Worm (Caenorhabditis elegans) whole organism, L1 larva: ENCODE results near the gene F12F6.7.

Experiments
- C04F5.9 ChIP-seq: sonication (generic microtip); optimal IDR thresholded peaks from 2 replicates; lab custom pipeline; 2016; ENCODE audit warnings: missing genetic modification characterization, missing compliant biosample characterization
- C16A3.4 ChIP-seq: fragments of 150-350 bp; optimal IDR thresholded peaks from 2 replicates; lab custom pipeline; 2014; ENCODE audit warnings: missing biosample characterization, missing genetic modification characterization
- Y116A8C.19 ChIP-seq: sonication (generic microtip); optimal IDR thresholded peaks from 2 replicates; lab custom pipeline; 2016; ENCODE audit warnings: missing compliant biosample characterization, missing genetic modification characterization, borderline replicate concordance
- alr-1 ChIP-seq: fragments of 200-800 bp; sonication (Bioruptor generic); optimal IDR thresholded peaks from 2 replicates; lab custom pipeline; 2018; ENCODE audit warnings: borderline replicate concordance, mild to moderate bottlenecking, missing genetic modification characterization, missing compliant biosample characterization
- aly-2 ChIP-seq: fragments of 150-350 bp; optimal IDR thresholded peaks from 2 replicates; lab custom pipeline; 2014; ENCODE audit warnings: missing biosample characterization, missing genetic modification characterization
- blmp-1 ChIP-seq: fragments of 150-350 bp; optimal IDR thresholded peaks from 2 replicates; lab custom pipeline; 2014; ENCODE audit warnings: missing biosample characterization, missing genetic modification characterization
- ceh-63 ChIP-seq: fragments of 200-800 bp; sonication (Bioruptor generic); optimal IDR thresholded peaks from 2 replicates; lab custom pipeline; 2018; ENCODE audit warnings: mild to moderate bottlenecking, missing genetic modification characterization, missing compliant biosample characterization
- ceh-8 ChIP-seq: fragments of 200-800 bp; sonication (Bioruptor generic); optimal IDR thresholded peaks from 2 replicates; lab custom pipeline; 2018; ENCODE audit warnings: mild to moderate bottlenecking, missing genetic modification characterization, moderate library complexity, missing compliant biosample characterization
- ceh-88 ChIP-seq: fragments of 200-800 bp; sonication (Bioruptor generic); IDR thresholded peaks from 2 replicates; pipeline ENCODE4 v1.3.6; 2022; ENCODE audit warnings: missing genetic modification characterization, missing compliant biosample characterization
- ceh-90 ChIP-seq: sonication (generic microtip); optimal IDR thresholded peaks from 2 replicates; lab custom pipeline; 2016; ENCODE audit warnings: missing genetic modification characterization, missing compliant biosample characterization
- dpl-1 ChIP-seq, 3 experiments: fragments of 150-350 bp in 2 of 3; sonication (generic microtip) in 1 of 3; optimal IDR thresholded peaks; 2 replicates each; lab custom pipeline; 2014 to 2017; ENCODE audit warnings: missing biosample characterization in 3 of 3, missing genetic modification characterization in 3 of 3, missing genetic modification reagents in 3 of 3
- dsc-1 ChIP-seq: sonication (generic microtip); optimal IDR thresholded peaks from 2 replicates; lab custom pipeline; 2016; ENCODE audit warnings: mild to moderate bottlenecking, missing genetic modification characterization, missing compliant biosample characterization
- efl-1 ChIP-seq, 4 experiments: fragments of 150-350 bp; optimal IDR thresholded peaks in 3 of 4; peaks in 1 of 4; 1 replicate in 1 of 4; 2 replicates in 3 of 4; lab custom pipeline; 2014; ENCODE audit warnings: missing biosample characterization in 2 of 4, missing genetic modification characterization in 2 of 4, missing genetic modification reagents in 2 of 4
- efl-3 ChIP-seq: fragments of 200-800 bp; sonication (Bioruptor generic); optimal IDR thresholded peaks from 2 replicates; lab custom pipeline; 2018; ENCODE audit warnings: mild to moderate bottlenecking, missing genetic modification characterization, missing compliant biosample characterization
- egl-13 ChIP-seq: sonication (generic microtip); optimal IDR thresholded peaks from 2 replicates; lab custom pipeline; 2016; ENCODE audit warnings: missing genotype, missing genetic modification reagents, missing genetic modification characterization, missing compliant biosample characterization
- egl-27 ChIP-seq, 2 experiments: fragments of 150-350 bp in 1 of 2; sonication (generic microtip); optimal IDR thresholded peaks; 3 replicates each; lab custom pipeline; 2017 to 2018; ENCODE audit warnings: missing biosample characterization in 2 of 2, missing genetic modification characterization in 2 of 2, missing genetic modification reagents in 2 of 2
- elt-2 ChIP-seq: sonication (generic microtip); optimal IDR thresholded peaks from 2 replicates; lab custom pipeline; 2016; ENCODE audit warnings: missing genetic modification characterization, mild to moderate bottlenecking, inconsistent platforms, missing compliant biosample characterization, missing genetic modification reagents
- fkh-10 ChIP-seq: sonication (generic microtip); optimal IDR thresholded peaks from 2 replicates; lab custom pipeline; 2017; ENCODE audit warnings: missing biosample characterization, missing genetic modification reagents, missing genetic modification characterization
- fos-1 ChIP-seq: fragments of 150-350 bp; optimal IDR thresholded peaks from 2 replicates; lab custom pipeline; 2014; ENCODE audit warnings: missing biosample characterization, missing genetic modification characterization
- hlh-17 ChIP-seq: fragments of 200-800 bp; sonication (Bioruptor generic); optimal IDR thresholded peaks from 2 replicates; lab custom pipeline; 2018; ENCODE audit warnings: missing genetic modification characterization, mild to moderate bottlenecking, missing compliant biosample characterization, moderate library complexity, borderline replicate concordance
- hlh-4 ChIP-seq: sonication (generic microtip); optimal IDR thresholded peaks from 2 replicates; lab custom pipeline; 2016; ENCODE audit warnings: mild to moderate bottlenecking, missing genetic modification characterization, missing compliant biosample characterization
- hpl-2 ChIP-seq: fragments of 150-350 bp; optimal IDR thresholded peaks from 2 replicates; lab custom pipeline; 2014; ENCODE audit warnings: missing biosample characterization, missing genetic modification reagents, missing genetic modification characterization
- irx-1 ChIP-seq: sonication (generic microtip); optimal IDR thresholded peaks from 2 replicates; lab custom pipeline; 2016; ENCODE audit warnings: missing genetic modification characterization, missing compliant biosample characterization
- isw-1 ChIP-seq: fragments of 200-800 bp; sonication (Bioruptor generic); IDR thresholded peaks from 2 replicates; pipeline ENCODE4 v1.3.6; 2022; ENCODE audit warnings: missing genetic modification characterization, missing compliant biosample characterization
- lin-13 ChIP-seq: fragments of 150-350 bp; optimal IDR thresholded peaks from 2 replicates; lab custom pipeline; 2014; ENCODE audit warnings: missing biosample characterization, missing genetic modification reagents, missing genetic modification characterization
- lin-14 ChIP-seq: fragments of 200-800 bp; sonication (Bioruptor generic); optimal IDR thresholded peaks from 2 replicates; lab custom pipeline; 2018; ENCODE audit warnings: mild to moderate bottlenecking, missing genetic modification characterization, moderate library complexity, missing compliant biosample characterization
- lin-15B ChIP-seq: fragments of 150-350 bp; sonication (generic microtip); optimal IDR thresholded peaks from 3 replicates; lab custom pipeline; 2014; ENCODE audit warnings: missing biosample characterization, missing genetic modification characterization
- lin-39 ChIP-seq: fragments of 150-350 bp; optimal IDR thresholded peaks from 2 replicates; lab custom pipeline; 2014; ENCODE audit warnings: missing biosample characterization, missing genetic modification reagents, missing genetic modification characterization
- nhr-11 ChIP-seq: fragments of 150-350 bp; optimal IDR thresholded peaks from 2 replicates; lab custom pipeline; 2014; ENCODE audit warnings: missing biosample characterization, missing genetic modification characterization
- nhr-237 ChIP-seq: fragments of 150-350 bp; optimal IDR thresholded peaks from 2 replicates; lab custom pipeline; 2014; ENCODE audit warnings: missing biosample characterization, missing genetic modification characterization
- nhr-28 ChIP-seq: fragments of 150-350 bp; optimal IDR thresholded peaks from 2 replicates; lab custom pipeline; 2014; ENCODE audit warnings: missing biosample characterization, missing genetic modification characterization
- nhr-47 ChIP-seq: sonication (generic microtip); optimal IDR thresholded peaks from 2 replicates; lab custom pipeline; 2016; ENCODE audit warnings: mild to moderate bottlenecking, missing genetic modification characterization, moderate library complexity, missing compliant biosample characterization
- nhr-77 ChIP-seq: fragments of 150-350 bp; optimal IDR thresholded peaks from 2 replicates; lab custom pipeline; 2014; ENCODE audit warnings: missing biosample characterization, missing genetic modification characterization
- nhr-85 ChIP-seq: sonication (generic microtip); peaks from one replicate; lab custom pipeline; 2016; ENCODE audit warnings: missing genetic modification characterization, inconsistent platforms, missing compliant biosample characterization
- pax-3 ChIP-seq: fragments of 200-800 bp; sonication (Bioruptor generic); optimal IDR thresholded peaks from 2 replicates; lab custom pipeline; 2018; ENCODE audit warnings: mild to moderate bottlenecking, missing genetic modification characterization, moderate library complexity, missing compliant biosample characterization
- sox-4 ChIP-seq: sonication (generic microtip); optimal IDR thresholded peaks from 2 replicates; lab custom pipeline; 2016; ENCODE audit warnings: missing genetic modification characterization, missing compliant biosample characterization
- swsn-7 ChIP-seq: sonication (generic microtip); optimal IDR thresholded peaks from 2 replicates; lab custom pipeline; 2016; ENCODE audit warnings: missing genetic modification characterization, missing compliant biosample characterization
- tbx-2 ChIP-seq: sonication (generic microtip); optimal IDR thresholded peaks from 2 replicates; lab custom pipeline; 2016; ENCODE audit warnings: missing genetic modification characterization, missing compliant biosample characterization
- unc-62 ChIP-seq: fragments of 150-350 bp; optimal IDR thresholded peaks from 2 replicates; lab custom pipeline; 2014; ENCODE audit warnings: missing biosample characterization, missing genetic modification reagents, missing genetic modification characterization
- unc-86 ChIP-seq: sonication (generic microtip); optimal IDR thresholded peaks from 2 replicates; lab custom pipeline; 2016; ENCODE audit warnings: missing genetic modification characterization, missing compliant biosample characterization
- unc-98 ChIP-seq: fragments of 200-800 bp; sonication (Bioruptor generic); IDR thresholded peaks from 2 replicates; pipeline ENCODE4 v1.3.6; 2022; ENCODE audit warnings: missing genetic modification characterization, missing compliant biosample characterization
- xbp-1 ChIP-seq: sonication (generic microtip); optimal IDR thresholded peaks from 2 replicates; lab custom pipeline; 2016; ENCODE audit warnings: missing genetic modification characterization, missing compliant biosample characterization
- zip-4 ChIP-seq: fragments of 200-800 bp; sonication (Bioruptor generic); optimal IDR thresholded peaks from 2 replicates; lab custom pipeline; 2018; ENCODE audit warnings: mild to moderate bottlenecking, missing genetic modification characterization, moderate library complexity, missing compliant biosample characterization
- ztf-11 ChIP-seq, 2 experiments: sonication (generic microtip); optimal IDR thresholded peaks; 2 replicates each; lab custom pipeline; 2016 to 2017; ENCODE audit warnings: missing genetic modification characterization in 2 of 2, missing biosample characterization in 1 of 2, missing compliant biosample characterization in 1 of 2
- ztf-4 ChIP-seq: fragments of 150-350 bp; optimal IDR thresholded peaks from 2 replicates; lab custom pipeline; 2014; ENCODE audit warnings: missing biosample characterization, missing genetic modification characterization

Gene F12F6.7

DNA sequence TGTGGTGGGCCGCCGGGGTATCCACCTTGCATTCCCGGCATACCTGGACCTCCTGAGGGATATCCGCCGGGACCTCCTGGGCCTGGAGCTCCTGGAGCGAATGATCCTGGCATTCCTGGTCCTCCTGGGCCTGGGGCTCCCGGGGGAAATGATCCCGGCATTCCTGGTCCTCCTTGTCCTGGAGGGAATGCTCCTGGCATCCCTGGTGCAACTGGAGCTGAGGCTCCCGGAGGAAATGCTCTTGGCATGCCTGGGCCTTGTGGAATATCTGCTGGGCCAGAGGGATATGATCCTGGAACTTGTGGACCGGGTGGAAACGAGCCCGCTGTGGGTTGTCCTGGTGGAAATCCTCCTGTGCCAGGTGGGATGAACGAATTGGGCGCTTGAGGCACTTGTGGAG lies 3.4 kb upstream of the F12F6.7 start:
- no peak for TF ChIP-seq efl-1 (optimal IDR thresholded peaks at IDR 0.05; lab: Kevin White, UChicago)
- TF ChIP-seq efl-1 (GFP tag; optimal IDR thresholded peaks at IDR 0.05 in 1 of 2; lab: Kevin White, UChicago): peak in 1 of 2 experiments; percentile 78
- no peak for TF ChIP-seq lin-15B (tag; lab: Kevin White, UChicago)
- no peak for TF ChIP-seq egl-13 (tag; lab: Kevin White, UChicago)
- TF ChIP-seq ceh-90 (tag; lab: Kevin White, UChicago): no peak
- TF ChIP-seq unc-98: no peak
- TF ChIP-seq ztf-4: no peak
- no peak for TF ChIP-seq ceh-88 (GFP tag; lab: Robert Waterston, UW)
- TF ChIP-seq fos-1 (tag; lab: Kevin White, UChicago): no peak
- TF ChIP-seq swsn-7 (tag; lab: Kevin White, UChicago): no peak
- peak; percentile 41 for TF ChIP-seq ceh-8 (GFP tag; lab: Kevin White, UChicago)
- peak; percentile 19 for TF ChIP-seq alr-1 (tag; lab: Kevin White, UChicago)
- no peak for TF ChIP-seq hpl-2 (GFP tag; lab: Kevin White, UChicago)
- TF ChIP-seq lin-13 (GFP tag; lab: Kevin White, UChicago): no peak

ce11 chrIV:11563090-11563489 lies 1.5 kb upstream of the F12F6.7 start:
- TF ChIP-seq hlh-4 (tag; lab: Kevin White, UChicago): no peak
- TF ChIP-seq, all 84 proteins: peak for 0

DNA sequence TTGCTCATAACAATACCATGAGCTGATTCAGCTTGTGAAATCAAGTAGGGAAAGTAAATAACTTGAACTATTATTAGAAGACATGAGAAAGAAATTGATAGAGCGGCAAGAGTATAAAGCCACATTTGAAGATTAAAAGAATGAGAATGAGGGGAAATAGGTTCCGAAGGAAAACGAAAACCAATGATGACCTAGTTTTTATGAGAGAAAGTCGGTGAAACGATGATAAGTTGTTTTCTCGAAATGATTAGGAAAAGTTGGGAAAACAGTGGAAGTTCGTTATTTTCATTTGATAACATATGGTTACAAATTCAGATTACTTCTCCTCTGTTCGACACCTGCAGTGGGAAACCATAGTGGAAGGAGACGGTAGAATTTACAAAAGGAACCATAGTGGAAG lies 9.8 kb downstream of the F12F6.7 start, which contains the start of gene col-128:
col-128 (minus strand) TSS at position 148 of the 400 bp plus-strand sequence.
- no peak for TF ChIP-seq unc-86 (tag; lab: Kevin White, UChicago)
- no peak for TF ChIP-seq fos-1 (tag; lab: Kevin White, UChicago)
- peak; percentile 95 for TF ChIP-seq blmp-1
- no peak for TF ChIP-seq dpl-1 (GFP tag; optimal IDR thresholded peaks at IDR 0.05; lab: Kevin White, UChicago)

DNA sequence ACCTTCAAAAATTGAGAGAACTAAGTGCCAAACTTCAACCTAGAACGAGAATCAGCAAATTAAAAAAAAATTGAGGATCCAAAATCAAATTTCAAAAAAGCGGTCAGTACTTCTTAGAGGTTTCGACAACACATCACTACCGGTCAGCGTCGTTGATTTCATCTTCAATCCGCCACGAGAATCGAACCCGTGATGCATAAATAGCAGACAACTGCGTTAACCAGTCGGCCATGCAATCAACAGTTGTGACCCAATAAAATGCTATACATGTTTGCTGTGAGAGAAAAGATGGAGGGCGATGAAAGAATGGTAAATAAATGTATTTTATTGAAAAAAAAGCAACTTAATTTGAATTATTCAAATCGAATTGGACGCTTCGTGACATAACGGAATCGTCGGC lies 11.9 kb downstream of the F12F6.7 start:
- TF ChIP-seq alr-1 (tag; lab: Kevin White, UChicago) (no peak), hlh-17 (no peak), efl-3 (GFP tag; lab: Kevin White, UChicago) (no peak), nhr-77 (tag; lab: Kevin White, UChicago) (peak; percentile 78), aly-2 (tag; lab: Kevin White, UChicago) (peak; percentile 88), unc-86 (tag; lab: Kevin White, UChicago) (peak; percentile 17), ztf-11 (tag; optimal IDR thresholded peaks at IDR 0.05; lab: Kevin White, UChicago) (peak in 1 of 2 experiments; percentile 57), isw-1 (GFP tag; lab: Robert Waterston, UW) (0 out of 2 replicates have a peak, but pooled peaks have one; percentile 18), ceh-8 (GFP tag; lab: Kevin White, UChicago) (no peak), pax-3 (tag; lab: Kevin White, UChicago) (peak; percentile 20), nhr-28 (tag; lab: Kevin White, UChicago) (no peak), ceh-90 (tag; lab: Kevin White, UChicago) (no peak), elt-2 (tag; lab: Kevin White, UChicago) (peak; percentile 40), Y116A8C.19 (tag; lab: Kevin White, UChicago) (no peak), ceh-63 (no peak), lin-14 (GFP tag; lab: Kevin White, UChicago) (peak; percentile 76), sox-4 (tag; lab: Kevin White, UChicago) (no peak), tbx-2 (tag; lab: Kevin White, UChicago) (peak; percentile 72), lin-39 (tag; lab: Kevin White, UChicago) (peak; percentile 28), unc-62 (GFP tag; lab: Kevin White, UChicago) (no peak), C16A3.4 (tag; lab: Kevin White, UChicago) (peak; percentile 86), dsc-1 (tag; lab: Kevin White, UChicago) (peak; percentile 68), nhr-11 (tag; lab: Kevin White, UChicago) (peak; percentile 29), nhr-85 (tag; lab: Kevin White, UChicago) (peak; percentile 75), nhr-47 (tag; lab: Kevin White, UChicago) (peak; percentile 78), fkh-10 (GFP tag; lab: Kevin White, UChicago) (no peak), nhr-237 (tag; lab: Kevin White, UChicago) (peak; percentile 79), hlh-4 (tag; lab: Kevin White, UChicago) (no peak), xbp-1 (tag; lab: Kevin White, UChicago) (peak; percentile 76), zip-4 (GFP tag; lab: Kevin White, UChicago) (peak; percentile 40), egl-27 (tag; optimal IDR thresholded peaks at IDR 0.05; lab: Kevin White, UChicago) (no peak), C04F5.9 (tag; lab: Kevin White, UChicago) (peak; percentile 89), irx-1 (tag; lab: Kevin White, UChicago) (peak; percentile 66), ceh-88 (GFP tag; lab: Robert Waterston, UW) (peak; percentile 29; the same call in 1 of the 2 replicates)
